Worm (Caenorhabditis elegans) whole organism, young adult: ENCODE data around the gene C49C8.8.

ENCODE experiments used
- B0035.1 ChIP-seq: sonication (generic microtip); optimal IDR thresholded peaks from 2 replicates; lab custom pipeline; 2016; ENCODE audit warnings: missing genetic modification characterization, mild to moderate bottlenecking, missing compliant biosample characterization, missing genotype, missing genetic modification reagents
- B0261.1 ChIP-seq: sonication (generic microtip); optimal IDR thresholded peaks from 2 replicates; lab custom pipeline; 2016; ENCODE audit warnings: mild to moderate bottlenecking, missing genetic modification characterization, moderate library complexity, missing compliant biosample characterization
- C06A6.2 ChIP-seq: fragments of 200-800 bp; sonication (Bioruptor generic); conservative IDR thresholded peaks from 2 replicates; pipeline ENCODE4 v1.3.6; 2022; ENCODE audit warnings: missing genetic modification characterization, missing compliant biosample characterization
- D2030.7 ChIP-seq: fragments of 200-800 bp; sonication (Bioruptor generic); IDR thresholded peaks from 2 replicates; pipeline ENCODE4 v1.3.6; 2022; ENCODE audit warnings: missing genetic modification reagents, missing genetic modification characterization, missing compliant biosample characterization
- F23B12.7 ChIP-seq: sonication (generic microtip); optimal IDR thresholded peaks from 2 replicates; lab custom pipeline; 2017; ENCODE audit warnings: missing genetic modification characterization, mild to moderate bottlenecking, missing compliant biosample characterization, antibody characterized with exemption, moderate library complexity; ENCODE audit not compliant: insufficient read depth
- F33H1.4 ChIP-seq: fragments of 200-800 bp; sonication (Bioruptor generic); IDR thresholded peaks from 2 replicates; pipeline ENCODE4 v1.3.6; 2022; ENCODE audit warnings: missing genetic modification reagents, missing genetic modification characterization, missing compliant biosample characterization
- F39B2.1 ChIP-seq: fragments of 200-800 bp; sonication (Bioruptor generic); IDR thresholded peaks from 2 replicates; pipeline ENCODE4 v1.3.6; 2022; ENCODE audit warnings: missing genetic modification reagents, missing genetic modification characterization, missing compliant biosample characterization
- F52B5.7 ChIP-seq: sonication (generic microtip); optimal IDR thresholded peaks from 2 replicates; lab custom pipeline; 2016; ENCODE audit warnings: mild to moderate bottlenecking, missing genetic modification characterization, missing compliant biosample characterization
- F57A8.1 ChIP-seq: fragments of 200-800 bp; sonication (Bioruptor generic); optimal IDR thresholded peaks from 2 replicates; lab custom pipeline; 2018; ENCODE audit warnings: mild to moderate bottlenecking, missing genetic modification characterization, moderate library complexity, missing compliant biosample characterization
- F57C9.4 ChIP-seq: sonication (generic microtip); optimal IDR thresholded peaks from 2 replicates; lab custom pipeline; 2017; ENCODE audit warnings: mild to moderate bottlenecking, missing genetic modification characterization, missing compliant biosample characterization
- K11D2.4 ChIP-seq: fragments of 200-800 bp; sonication (Bioruptor generic); IDR thresholded peaks from 2 replicates; pipeline ENCODE4 v1.3.6; 2022; ENCODE audit warnings: missing genetic modification reagents, missing genetic modification characterization, missing compliant biosample characterization
- Y79H2A.3 ChIP-seq: fragments of 200-800 bp; sonication (Bioruptor generic); conservative IDR thresholded peaks from 2 replicates; pipeline ENCODE4 v1.3.6; 2022; ENCODE audit warnings: missing genetic modification reagents, missing genetic modification characterization, missing compliant biosample characterization
- attf-6 ChIP-seq: fragments of 200-800 bp; sonication (Bioruptor generic); IDR thresholded peaks from 2 replicates; pipeline ENCODE4 v1.3.6; 2022; ENCODE audit warnings: missing genetic modification reagents, missing genetic modification characterization, missing compliant biosample characterization
- bed-1 ChIP-seq: fragments of 200-800 bp; sonication (Bioruptor generic); IDR thresholded peaks from 2 replicates; pipeline ENCODE4 v1.3.6; 2022; ENCODE audit warnings: missing genetic modification reagents, missing genetic modification characterization, missing compliant biosample characterization
- ccch-3 ChIP-seq: fragments of 200-800 bp; sonication (Bioruptor generic); optimal IDR thresholded peaks from 2 replicates; lab custom pipeline; 2018; ENCODE audit warnings: mild to moderate bottlenecking, missing genetic modification characterization, missing compliant biosample characterization
- cebp-1 ChIP-seq, 2 experiments: fragments of 200-800 bp in 1 of 2; sonication (Bioruptor generic) in 1 of 2; sonication (generic microtip) in 1 of 2; IDR thresholded peaks in 1 of 2; optimal IDR thresholded peaks in 1 of 2; 2 replicates each; pipeline versions ENCODE4 v1.3.6 to Lab custom; 2017 to 2022; ENCODE audit warnings: missing compliant biosample characterization in 2 of 2, missing genetic modification characterization in 2 of 2, mild to moderate bottlenecking in 1 of 2, missing genetic modification reagents in 1 of 2, moderate library complexity in 1 of 2
- ceh-100 ChIP-seq: fragments of 200-800 bp; sonication (Bioruptor generic); IDR thresholded peaks from 2 replicates; pipeline ENCODE4 v1.3.6; 2022; ENCODE audit warnings: missing genetic modification reagents, missing genetic modification characterization, missing compliant biosample characterization
- ceh-91 ChIP-seq: fragments of 200-800 bp; sonication (Bioruptor generic); IDR thresholded peaks from 2 replicates; pipeline ENCODE4 v1.3.6; 2022; ENCODE audit warnings: missing genetic modification reagents, missing genetic modification characterization, missing compliant biosample characterization
- egl-18 ChIP-seq: fragments of 200-800 bp; sonication (Bioruptor generic); IDR thresholded peaks from 2 replicates; pipeline ENCODE4 v1.3.6; 2022; ENCODE audit warnings: missing genetic modification reagents, missing genetic modification characterization, missing compliant biosample characterization
- fkh-3 ChIP-seq: sonication (generic microtip); optimal IDR thresholded peaks from 2 replicates; lab custom pipeline; 2016; ENCODE audit warnings: mild to moderate bottlenecking, missing genetic modification characterization, missing compliant biosample characterization
- gei-17 ChIP-seq: fragments of 200-800 bp; sonication (Bioruptor generic); optimal IDR thresholded peaks from 2 replicates; lab custom pipeline; 2018; ENCODE audit warnings: mild to moderate bottlenecking, missing genetic modification characterization, missing compliant biosample characterization
- hlh-12 ChIP-seq: sonication (generic microtip); optimal IDR thresholded peaks from 2 replicates; lab custom pipeline; 2016; ENCODE audit warnings: missing genetic modification characterization, missing compliant biosample characterization
- hlh-26 ChIP-seq: fragments of 200-800 bp; sonication (Bioruptor generic); conservative IDR thresholded peaks from 2 replicates; pipeline ENCODE4 v1.3.6; 2022; ENCODE audit warnings: missing genetic modification reagents, missing genetic modification characterization, missing compliant biosample characterization
- hmg-1.2 ChIP-seq: fragments of 200-800 bp; sonication (Bioruptor generic); IDR thresholded peaks from 2 replicates; pipeline ENCODE4 v1.3.6; 2022; ENCODE audit warnings: missing genetic modification reagents, missing genetic modification characterization, missing compliant biosample characterization
- hrde-1 ChIP-seq: sonication (generic microtip); optimal IDR thresholded peaks from 2 replicates; lab custom pipeline; 2016; ENCODE audit warnings: missing genetic modification characterization, mild to moderate bottlenecking, missing compliant biosample characterization, moderate library complexity, missing genotype, missing genetic modification reagents, borderline replicate concordance
- let-607 ChIP-seq, 2 experiments: fragments of 200-800 bp in 1 of 2; sonication (Bioruptor generic) in 1 of 2; sonication (generic microtip) in 1 of 2; optimal IDR thresholded peaks; 2 replicates each; lab custom pipeline; 2016 to 2018; ENCODE audit warnings: mild to moderate bottlenecking in 2 of 2, missing compliant biosample characterization in 2 of 2, missing genetic modification characterization in 2 of 2, moderate library complexity in 2 of 2, missing genotype in 1 of 2
- lin-40 ChIP-seq: sonication (generic microtip); optimal IDR thresholded peaks from 2 replicates; lab custom pipeline; 2016; ENCODE audit warnings: missing genetic modification characterization, mild to moderate bottlenecking, missing compliant biosample characterization, missing genotype, missing genetic modification reagents
- lsy-27 ChIP-seq: sonication (generic microtip); optimal IDR thresholded peaks from 2 replicates; lab custom pipeline; 2017; ENCODE audit warnings: missing genetic modification characterization, mild to moderate bottlenecking, missing compliant biosample characterization, antibody characterized with exemption, missing genotype, borderline replicate concordance; ENCODE audit not compliant: insufficient read depth
- madf-6 ChIP-seq: fragments of 200-800 bp; sonication (Bioruptor generic); IDR thresholded peaks from 2 replicates; pipeline ENCODE4 v1.3.6; 2022; ENCODE audit warnings: missing genetic modification reagents, missing genetic modification characterization, missing compliant biosample characterization
- mel-28 ChIP-seq: sonication (generic microtip); optimal IDR thresholded peaks from 2 replicates; lab custom pipeline; 2016; ENCODE audit warnings: borderline replicate concordance, mild to moderate bottlenecking, missing genetic modification characterization, missing compliant biosample characterization
- mes-4 ChIP-seq: sonication (generic microtip); optimal IDR thresholded peaks from 2 replicates; lab custom pipeline; 2016; ENCODE audit warnings: missing genotype, missing genetic modification characterization, missing compliant biosample characterization
- mxl-1 ChIP-seq: sonication (generic microtip); optimal IDR thresholded peaks from 2 replicates; lab custom pipeline; 2016; ENCODE audit warnings: missing genetic modification characterization, missing compliant biosample characterization
- nfya-1 ChIP-seq: sonication (generic microtip); optimal IDR thresholded peaks from 2 replicates; lab custom pipeline; 2017; ENCODE audit warnings: antibody characterized with exemption, missing compliant biosample characterization, missing genetic modification characterization, borderline replicate concordance; ENCODE audit not compliant: insufficient read depth
- nhr-27 ChIP-seq: fragments of 200-800 bp; sonication (Bioruptor generic); optimal IDR thresholded peaks from 2 replicates; lab custom pipeline; 2018; ENCODE audit warnings: mild to moderate bottlenecking, missing genetic modification characterization, moderate library complexity, missing compliant biosample characterization
- pha-4 ChIP-seq: fragments of 150-350 bp; sonication (generic microtip); optimal IDR thresholded peaks from 2 replicates; lab custom pipeline; 2014; ENCODE audit warnings: missing biosample characterization, missing genetic modification reagents, missing genetic modification characterization
- rcor-1 ChIP-seq: fragments of 200-800 bp; sonication (Bioruptor generic); IDR thresholded peaks from 2 replicates; pipeline ENCODE4 v1.3.6; 2022; ENCODE audit warnings: missing genetic modification reagents, missing genetic modification characterization, missing compliant biosample characterization
- rpc-1 ChIP-seq, 2 experiments: fragments of 150-350 bp in 1 of 2; sonication (generic microtip) in 1 of 2; optimal IDR thresholded peaks; 2 replicates each; lab custom pipeline; 2014 to 2018; ENCODE audit warnings: missing biosample characterization in 1 of 2, missing genetic modification characterization in 1 of 2, missing genetic modification reagents in 1 of 2, missing genotype in 1 of 2
- sdz-38 ChIP-seq: sonication (generic microtip); optimal IDR thresholded peaks from 2 replicates; lab custom pipeline; 2016; ENCODE audit warnings: missing genotype, missing genetic modification characterization, missing compliant biosample characterization
- snpc-3.4 ChIP-seq: sonication (generic microtip); optimal IDR thresholded peaks from 2 replicates; lab custom pipeline; 2017; ENCODE audit warnings: missing genetic modification characterization, mild to moderate bottlenecking, missing compliant biosample characterization, antibody characterized with exemption, moderate library complexity, missing genotype, missing genetic modification reagents
- tbx-9 ChIP-seq: sonication (generic microtip); optimal IDR thresholded peaks from 2 replicates; lab custom pipeline; 2016; ENCODE audit warnings: borderline replicate concordance, missing genetic modification characterization, inconsistent platforms, missing compliant biosample characterization
- tlf-1 ChIP-seq: fragments of 200-800 bp; sonication (Bioruptor generic); optimal IDR thresholded peaks from 2 replicates; lab custom pipeline; 2018; ENCODE audit warnings: mild to moderate bottlenecking, missing genetic modification characterization, missing compliant biosample characterization
- unc-130 ChIP-seq: sonication (generic microtip); optimal IDR thresholded peaks from 2 replicates; lab custom pipeline; 2016; ENCODE audit warnings: missing genetic modification reagents, missing genetic modification characterization, missing compliant biosample characterization
- xnd-1 ChIP-seq: sonication (generic microtip); optimal IDR thresholded peaks from 2 replicates; lab custom pipeline; 2016; ENCODE audit warnings: missing genotype, missing genetic modification reagents, missing genetic modification characterization, missing compliant biosample characterization
- ztf-18 ChIP-seq: sonication (generic microtip); optimal IDR thresholded peaks from 2 replicates; lab custom pipeline; 2016; ENCODE audit warnings: missing genotype, mild to moderate bottlenecking, missing genetic modification characterization, missing compliant biosample characterization
- ztf-25 ChIP-seq: fragments of 200-800 bp; sonication (Bioruptor generic); IDR thresholded peaks from 2 replicates; pipeline ENCODE4 v1.3.6; 2022; ENCODE audit warnings: missing genetic modification reagents, missing genetic modification characterization, missing compliant biosample characterization
- ztf-28 ChIP-seq: fragments of 200-800 bp; sonication (Bioruptor generic); IDR thresholded peaks from 2 replicates; pipeline ENCODE4 v1.3.6; 2022; ENCODE audit warnings: missing genetic modification reagents, missing genetic modification characterization, missing compliant biosample characterization

C49C8.8 gene

DNA sequence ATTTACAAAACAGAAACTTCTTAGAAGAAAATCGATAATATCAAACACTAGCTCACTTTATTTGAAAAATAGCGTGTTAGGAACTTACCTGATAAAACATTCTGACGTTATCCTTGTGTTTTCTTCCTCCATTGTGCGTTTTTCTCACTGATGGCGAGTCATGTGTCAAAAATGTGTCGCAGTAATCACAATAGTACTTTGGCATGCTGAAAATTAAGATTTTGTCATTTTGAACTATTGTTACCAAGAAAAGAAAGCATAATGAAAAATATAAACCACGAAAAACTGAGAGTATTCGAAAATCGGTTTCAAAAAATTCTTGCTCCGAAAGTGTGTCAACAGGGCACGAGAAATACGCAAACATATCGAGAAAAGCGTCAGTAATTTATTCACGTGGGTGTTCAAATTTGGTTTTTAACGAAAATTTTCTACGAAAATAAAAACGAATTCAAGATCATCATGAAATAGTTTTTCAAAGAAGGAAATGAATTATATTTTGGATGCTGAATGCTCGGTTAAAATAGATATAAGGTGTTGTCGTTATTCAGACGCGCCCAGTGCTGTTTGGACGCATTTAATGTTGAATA is 35.8 kb downstream of the C49C8.8 start, which contains the start of gene snrp-3 (continued):
- TF ChIP-seq madf-6 (peak; percentile 65; the same call in 1 of the 2 replicates), ceh-100 (GFP tag; lab: Robert Waterston, UW) (no peak), fkh-3 (tag; lab: Kevin White, UChicago) (no peak), gei-17 (GFP tag; lab: Kevin White, UChicago) (no peak), tlf-1 (peak; percentile 36), nhr-27 (tag; lab: Kevin White, UChicago) (no peak), attf-6 (GFP tag; lab: Robert Waterston, UW) (no peak), mel-28 (no peak), C06A6.2 (0 out of 2 replicates have a peak, but pooled peaks have one; percentile 34), sdz-38 (tag; lab: Kevin White, UChicago) (no peak), hrde-1 (no peak), F57C9.4 (tag; lab: Kevin White, UChicago) (no peak), F52B5.7 (tag; lab: Kevin White, UChicago) (no peak), nfya-1 (tag; lab: Kevin White, UChicago) (no peak), unc-130 (GFP tag; lab: Kevin White, UChicago) (peak; percentile 23), ztf-18 (peak; percentile 96), F57A8.1 (GFP tag; lab: Kevin White, UChicago) (no peak), egl-18 (GFP tag; lab: Robert Waterston, UW) (no peak), cebp-1 (GFP tag; IDR thresholded peaks at IDR 0.05; lab: Robert Waterston, UW) (no peak), cebp-1 (tag; optimal IDR thresholded peaks at IDR 0.05; lab: Kevin White, UChicago) (peak; percentile 75), B0261.1 (tag; lab: Kevin White, UChicago) (no peak), ccch-3 (GFP tag; lab: Kevin White, UChicago) (no peak), B0035.1 (no peak), rpc-1 (optimal IDR thresholded peaks at IDR 0.05; lab: Kevin White, UChicago) (no peak), rpc-1 (tag; optimal IDR thresholded peaks at IDR 0.05; lab: Kevin White, UChicago) (no peak), ztf-28 (GFP tag; lab: Robert Waterston, UW) (no peak), xnd-1 (tag; lab: Kevin White, UChicago) (no peak), D2030.7 (GFP tag; lab: Robert Waterston, UW) (peak; percentile 71), Y79H2A.3 (GFP tag; lab: Robert Waterston, UW) (0 out of 2 replicates have a peak, but pooled peaks have one; percentile 44), snpc-3.4 (tag; lab: Kevin White, UChicago) (no peak), K11D2.4 (GFP tag; lab: Robert Waterston, UW) (no peak; the same call in 1 of the 2 replicates), hlh-12 (tag; lab: Kevin White, UChicago) (no peak), hmg-1.2 (GFP tag; lab: Robert Waterston, UW) (peak; percentile 37; the same call in 1 of the 2 replicates), tbx-9 (tag; lab: Kevin White, UChicago) (no peak), F39B2.1 (GFP tag; lab: Robert Waterston, UW) (no peak), lsy-27 (no peak), pha-4 (tag; lab: Kevin White, UChicago) (no peak), ztf-25 (no peak), bed-1 (GFP tag; lab: Robert Waterston, UW) (no peak), lin-40 (tag; lab: Kevin White, UChicago) (peak; percentile 81), mes-4 (tag; lab: Kevin White, UChicago) (no peak), F33H1.4 (GFP tag; lab: Robert Waterston, UW) (peak; percentile 67), mxl-1 (tag; lab: Kevin White, UChicago) (no peak), ceh-91 (no peak), let-607 (tag; optimal IDR thresholded peaks at IDR 0.05; lab: Kevin White, UChicago) (peak in 1 of 2 experiments; percentile 12), F23B12.7 (tag; lab: Kevin White, UChicago) (peak; percentile 2), rcor-1 (GFP tag; lab: Robert Waterston, UW) (peak; percentile 42), hlh-26 (GFP tag; lab: Robert Waterston, UW) (no peak)
